Worm (Caenorhabditis elegans) whole organism, L2 larva: ENCODE measurements around the gene T05A8.6.

Experiments used
- R02D3.7 ChIP-seq: fragments of 150-350 bp; optimal IDR thresholded peaks from 2 replicates; lab custom pipeline; 2014; ENCODE audit warnings: missing biosample characterization, missing genetic modification characterization
- ZK546.5 ChIP-seq: sonication (generic microtip); optimal IDR thresholded peaks from 2 replicates; lab custom pipeline; 2017; ENCODE audit warnings: missing biosample characterization, missing genetic modification characterization
- crh-2 ChIP-seq: sonication (generic microtip); optimal IDR thresholded peaks from 2 replicates; lab custom pipeline; 2017; ENCODE audit warnings: missing biosample characterization, missing genetic modification characterization
- egl-27 ChIP-seq: sonication (generic microtip); optimal IDR thresholded peaks from 3 replicates; lab custom pipeline; 2017; ENCODE audit warnings: missing biosample characterization, missing genetic modification reagents, missing genetic modification characterization
- elt-1 ChIP-seq: fragments of 150-350 bp; optimal IDR thresholded peaks from 2 replicates; lab custom pipeline; 2014; ENCODE audit warnings: missing biosample characterization, missing genetic modification characterization
- elt-3 ChIP-seq: sonication (generic microtip); optimal IDR thresholded peaks from 2 replicates; lab custom pipeline; 2017; ENCODE audit warnings: missing biosample characterization, missing genetic modification characterization
- nhr-11 ChIP-seq: fragments of 150-350 bp; optimal IDR thresholded peaks from 2 replicates; lab custom pipeline; 2014; ENCODE audit warnings: missing biosample characterization, missing genetic modification characterization
- nhr-12 ChIP-seq: fragments of 150-350 bp; optimal IDR thresholded peaks from 2 replicates; lab custom pipeline; 2014; ENCODE audit warnings: missing biosample characterization, missing genetic modification characterization
- nhr-23 ChIP-seq: fragments of 150-350 bp; optimal IDR thresholded peaks from 2 replicates; lab custom pipeline; 2014; ENCODE audit warnings: missing biosample characterization, missing genetic modification reagents, missing genetic modification characterization
- nhr-25 ChIP-seq: fragments of 150-350 bp; sonication (generic microtip); optimal IDR thresholded peaks from 3 replicates; lab custom pipeline; 2014; ENCODE audit warnings: missing biosample characterization, missing genetic modification characterization
- skn-1 ChIP-seq: sonication (generic microtip); optimal IDR thresholded peaks from 2 replicates; lab custom pipeline; 2017; ENCODE audit warnings: missing biosample characterization, missing genetic modification characterization
- snpc-4 ChIP-seq: fragments of 150-350 bp; optimal IDR thresholded peaks from 2 replicates; lab custom pipeline; 2014; ENCODE audit warnings: missing biosample characterization, missing genetic modification characterization
- unc-62 ChIP-seq: fragments of 150-350 bp; optimal IDR thresholded peaks from 2 replicates; lab custom pipeline; 2014; ENCODE audit warnings: missing biosample characterization, missing genetic modification reagents, missing genetic modification characterization

- TF ChIP-seq snpc-4 (tag; lab: Kevin White, UChicago): no peak
- no peak for TF ChIP-seq unc-62 (GFP tag; lab: Kevin White, UChicago)
- TF ChIP-seq nhr-25 (tag; lab: Kevin White, UChicago): no peak
- no peak for TF ChIP-seq skn-1 (tag; lab: Kevin White, UChicago)
- no peak for TF ChIP-seq elt-3 (tag; lab: Kevin White, UChicago)
- TF ChIP-seq elt-1: no peak
- no peak for TF ChIP-seq egl-27
- TF ChIP-seq nhr-23: no peak
- no peak for TF ChIP-seq nhr-12 (tag; lab: Kevin White, UChicago)
- TF ChIP-seq ZK546.5 (tag; lab: Kevin White, UChicago): no peak
- TF ChIP-seq crh-2 (tag; lab: Kevin White, UChicago): no peak
- TF ChIP-seq R02D3.7 (tag; lab: Kevin White, UChicago): no peak
- no peak for TF ChIP-seq nhr-11 (tag; lab: Kevin White, UChicago)
Measured at ce11 chrII:2735644-2736043, 3.9 kb downstream of the T05A8.6 start.
